Worm (Caenorhabditis elegans): ENCODE data around the gene cutl-26.

- TF ChIP-seq egl-27 (tag; optimal IDR thresholded peaks at IDR 0.05) (no peak), nhr-77 (tag; optimal IDR thresholded peaks at IDR 0.05) (no peak), T26A8.4 (GFP tag; IDR thresholded peaks at IDR 0.05) (no peak)
These were observed 33.1 kb upstream of the cutl-26 start for ce11 chrIV:740674-741073.

Data from whole organism, L4 larva.